Worm (Caenorhabditis elegans): ENCODE results near the gene Y44A6D.1.

ce11 chrV:20824962-20825609, 35.3 kb upstream of the Y44A6D.1 start, which contains the start of the genes gcy-22 and grl-14:
- TF ChIP-seq him-1 (tag; optimal IDR thresholded peaks at IDR 0.05) (no peak), dao-5 (tag; optimal IDR thresholded peaks at IDR 0.05) (no peak)
